Worm (Caenorhabditis elegans) whole organism, midembryonic: ENCODE measurements around the gene kin-36.

ENCODE experiments used
- T22C8.4 ChIP-seq: fragments of 200-800 bp; sonication (Bioruptor generic); IDR thresholded peaks from 2 replicates; pipeline ENCODE4 v1.3.6; 2022; ENCODE audit warnings: missing genetic modification characterization, missing compliant biosample characterization
- cog-1 ChIP-seq: sonication (generic microtip); optimal IDR thresholded peaks from 2 replicates; lab custom pipeline; 2016; ENCODE audit warnings: missing genetic modification characterization, missing compliant biosample characterization
- flt-1 ChIP-seq: fragments of 200-800 bp; sonication (Bioruptor generic); IDR thresholded peaks from 2 replicates; pipeline ENCODE4 v1.3.6; 2022; ENCODE audit warnings: missing genetic modification characterization, missing compliant biosample characterization
- klf-2 ChIP-seq: fragments of 200-800 bp; sonication (Bioruptor generic); conservative IDR thresholded peaks from 2 replicates; pipeline ENCODE4 v1.3.6; 2022; ENCODE audit warnings: missing genetic modification reagents, missing genetic modification characterization, missing compliant biosample characterization
- med-1 ChIP-seq: sonication (generic microtip); optimal IDR thresholded peaks from 2 replicates; lab custom pipeline; 2017; ENCODE audit warnings: missing genetic modification characterization, mild to moderate bottlenecking, missing compliant biosample characterization, antibody characterized with exemption, missing genetic modification reagents; ENCODE audit not compliant: insufficient read depth
- ref-1 ChIP-seq: fragments of 200-800 bp; sonication (Bioruptor generic); conservative IDR thresholded peaks from 2 replicates; pipeline ENCODE4 v1.3.6; 2022; ENCODE audit warnings: missing genetic modification reagents, missing genetic modification characterization, missing compliant biosample characterization
- tab-1 ChIP-seq: fragments of 200-800 bp; sonication (Bioruptor generic); IDR thresholded peaks from 2 replicates; pipeline ENCODE4 v1.3.6; 2022; ENCODE audit warnings: missing genetic modification characterization, missing compliant biosample characterization
- ztf-23 ChIP-seq: fragments of 200-800 bp; sonication (Bioruptor generic); IDR thresholded peaks from 2 replicates; pipeline ENCODE4 v1.3.6; 2022; ENCODE audit warnings: missing genetic modification reagents, missing genetic modification characterization, missing compliant biosample characterization
- ztf-29 ChIP-seq: fragments of 200-800 bp; sonication (Bioruptor generic); IDR thresholded peaks from 2 replicates; pipeline ENCODE4 v1.3.6; 2022; ENCODE audit warnings: missing genetic modification reagents, missing genetic modification characterization, missing compliant biosample characterization

ce11 chrIV:4667383-4667782 lies 11.4 kb upstream of the kin-36 start:
- TF ChIP-seq ztf-29 (no peak), tab-1 (GFP tag; lab: Robert Waterston, UW) (no peak), T22C8.4 (no peak), klf-2 (GFP tag; lab: Robert Waterston, UW) (no peak), flt-1 (no peak), ztf-23 (no peak), cog-1 (tag; lab: Kevin White, UChicago) (no peak), ref-1 (GFP tag; lab: Robert Waterston, UW) (no peak), med-1 (GFP tag; lab: Kevin White, UChicago) (no peak)
